Worm (Caenorhabditis elegans) whole organism, mixed stage, embryonic: Measurements from ENCODE around the gene grsp-2.

Experiments used
- elt-1 ChIP-seq: sonication (generic microtip); optimal IDR thresholded peaks from 2 replicates; lab custom pipeline; 2017; ENCODE audit warnings: missing genetic modification characterization, mild to moderate bottlenecking, missing compliant biosample characterization, antibody characterized with exemption, moderate library complexity, borderline replicate concordance; ENCODE audit not compliant: insufficient read depth
- elt-3 ChIP-seq: fragments of 150-350 bp; optimal IDR thresholded peaks from 2 replicates; lab custom pipeline; 2014; ENCODE audit warnings: missing biosample characterization, missing genetic modification characterization

ce11 chrIV:8844457-8844856 is 28.3 kb downstream of the grsp-2 start, which contains the start of gene T11B7.2:
- TF ChIP-seq elt-1 (tag; lab: Kevin White, UChicago) (no peak), elt-3 (tag; lab: Kevin White, UChicago) (no peak)
